Worm (Caenorhabditis elegans) whole organism, L1 larva: ENCODE results near the gene nhr-179.

Experiments
- egl-27 ChIP-seq, 2 experiments: fragments of 150-350 bp in 1 of 2; sonication (generic microtip); optimal IDR thresholded peaks; 3 replicates each; lab custom pipeline; 2017 to 2018; ENCODE audit warnings: missing biosample characterization in 2 of 2, missing genetic modification characterization in 2 of 2, missing genetic modification reagents in 2 of 2
- fkh-4 ChIP-seq: sonication (generic microtip); optimal IDR thresholded peaks from 2 replicates; lab custom pipeline; 2016; ENCODE audit warnings: missing compliant biosample characterization, missing genetic modification characterization, borderline replicate concordance
- lin-15B ChIP-seq: fragments of 150-350 bp; sonication (generic microtip); optimal IDR thresholded peaks from 3 replicates; lab custom pipeline; 2014; ENCODE audit warnings: missing biosample characterization, missing genetic modification characterization
- lin-39 ChIP-seq: fragments of 150-350 bp; optimal IDR thresholded peaks from 2 replicates; lab custom pipeline; 2014; ENCODE audit warnings: missing biosample characterization, missing genetic modification reagents, missing genetic modification characterization
- nhr-19 ChIP-seq: fragments of 200-800 bp; sonication (Bioruptor generic); conservative IDR thresholded peaks from 2 replicates; pipeline ENCODE4 v1.3.6; 2022; ENCODE audit warnings: missing genetic modification characterization, missing compliant biosample characterization
- nhr-76 ChIP-seq: sonication (generic microtip); optimal IDR thresholded peaks from 2 replicates; lab custom pipeline; 2017; ENCODE audit warnings: missing biosample characterization, missing genetic modification characterization
- pqm-1 ChIP-seq: sonication (generic microtip); optimal IDR thresholded peaks from 3 replicates; lab custom pipeline; 2017; ENCODE audit warnings: missing biosample characterization, missing genetic modification characterization
- skn-1 ChIP-seq: fragments of 150-350 bp; optimal IDR thresholded peaks from 2 replicates; lab custom pipeline; 2014; ENCODE audit warnings: missing biosample characterization, missing genetic modification characterization
- unc-30 ChIP-seq: sonication (generic microtip); optimal IDR thresholded peaks from 2 replicates; lab custom pipeline; 2017; ENCODE audit warnings: missing biosample characterization, missing genetic modification characterization
- zag-1 ChIP-seq: fragments of 150-350 bp; optimal IDR thresholded peaks from 2 replicates; lab custom pipeline; 2014; ENCODE audit warnings: missing biosample characterization, missing genetic modification characterization

ce11 chrV:1578572-1579230 is 40.0 kb downstream of the nhr-179 start:
- no peak for TF ChIP-seq pqm-1
- no peak for TF ChIP-seq unc-30 (tag; lab: Kevin White, UChicago)
- TF ChIP-seq lin-15B, result no peak
- no peak for TF ChIP-seq lin-39
- TF ChIP-seq fkh-4 (tag; lab: Kevin White, UChicago), result no peak
- TF ChIP-seq skn-1, result no peak
- TF ChIP-seq nhr-76, result no peak
- no peak for TF ChIP-seq zag-1
- TF ChIP-seq nhr-19, result no peak
- no peak for TF ChIP-seq egl-27 (tag; optimal IDR thresholded peaks at IDR 0.05; lab: Kevin White, UChicago)
